Fruit fly (Drosophila melanogaster): ENCODE data around the gene CG13318.

The CG13318 gene

dm6 chr3R:8747134-8747870, 25.2 kb downstream of the CG13318 start, which contains the start of the genes CG9801 and Nasp:
CG9801 (minus strand) TSS chr3R:8747675.
Nasp (plus strand) TSS chr3R:8747798.
- TF ChIP-seq Hr78 (GFP tag; optimal IDR thresholded peaks at IDR 0.05) (no peak), h (GFP tag; optimal IDR thresholded peaks at IDR 0.05) (peak; percentile 13), Vsx2 (GFP tag; optimal IDR thresholded peaks at IDR 0.05; ENCODE audit: partially characterized antibody) (peak; percentile 26), Hr83 (GFP tag; optimal IDR thresholded peaks at IDR 0.05; ENCODE audit: poor library complexity, severe bottlenecking) (peak; percentile 69), dmrt93B (GFP tag; optimal IDR thresholded peaks at IDR 0.05) (no peak), woc (GFP tag; optimal IDR thresholded peaks at IDR 0.05) (no peak), sv (GFP tag; optimal IDR thresholded peaks at IDR 0.05) (no peak), Dif (GFP tag; optimal IDR thresholded peaks at IDR 0.05; ENCODE audit: partially characterized antibody) (peak; percentile 26), br (GFP tag; optimal IDR thresholded peaks at IDR 0.05) (peak; percentile 10), CG32264 (GFP tag; optimal IDR thresholded peaks at IDR 0.05) (no peak), Myc (optimal IDR thresholded peaks at IDR 0.05) (no peak), Dfd (GFP tag; optimal IDR thresholded peaks at IDR 0.05) (no peak), rgr (GFP tag; optimal IDR thresholded peaks at IDR 0.05) (no peak), Hnf4 (GFP tag; optimal IDR thresholded peaks at IDR 0.05) (peak; percentile 3), CG9705 (GFP tag; optimal IDR thresholded peaks at IDR 0.05) (no peak), ey (GFP tag; optimal IDR thresholded peaks at IDR 0.05) (no peak), pan (optimal IDR thresholded peaks at IDR 0.05) (no peak), dl (GFP tag; optimal IDR thresholded peaks at IDR 0.05; ENCODE audit: insufficient read depth in 1 of 2, partially characterized antibody in 2 of 2) (no peak), psq (GFP tag; optimal IDR thresholded peaks at IDR 0.05) (no peak), Jra (GFP tag; optimal IDR thresholded peaks at IDR 0.05) (no peak), Sp1 (GFP tag; optimal IDR thresholded peaks at IDR 0.05) (peak; percentile 18), jim (GFP tag; optimal IDR thresholded peaks at IDR 0.05) (no peak), lola (GFP tag; optimal IDR thresholded peaks at IDR 0.05) (no peak), CrebA (GFP tag; optimal IDR thresholded peaks at IDR 0.05; ENCODE audit: borderline replicate concordance) (no peak), Abd-B (GFP tag; optimal IDR thresholded peaks at IDR 0.05) (no peak), tai (GFP tag; optimal IDR thresholded peaks at IDR 0.05) (no peak), Mio (GFP tag; optimal IDR thresholded peaks at IDR 0.05) (no peak), GATAd (GFP tag; optimal IDR thresholded peaks at IDR 0.05) (no peak), Rel (GFP tag; optimal IDR thresholded peaks at IDR 0.05) (no peak), Rel (tag; optimal IDR thresholded peaks at IDR 0.05) (peak; percentile 46), brk (GFP tag; optimal IDR thresholded peaks at IDR 0.05) (no peak), OdsH (GFP tag; optimal IDR thresholded peaks at IDR 0.05) (peak; percentile 4), HLH106 (tag; optimal IDR thresholded peaks at IDR 0.05) (peak; percentile 48), fru (GFP tag; optimal IDR thresholded peaks at IDR 0.05) (no peak), usp (GFP tag; optimal IDR thresholded peaks at IDR 0.05) (no peak), foxo (GFP tag; optimal IDR thresholded peaks at IDR 0.05) (peak in 1 of 2 experiments; percentile 10), sage (GFP tag; optimal IDR thresholded peaks at IDR 0.05) (no peak), N (GFP tag; optimal IDR thresholded peaks at IDR 0.05) (no peak), dsf (GFP tag; optimal IDR thresholded peaks at IDR 0.05; ENCODE audit: borderline replicate concordance) (no peak)

- TF ChIP-seq N (GFP tag; optimal IDR thresholded peaks at IDR 0.05) (no peak), sv (GFP tag; optimal IDR thresholded peaks at IDR 0.05) (no peak), OdsH (GFP tag; optimal IDR thresholded peaks at IDR 0.05) (peak; percentile 83), woc (GFP tag; optimal IDR thresholded peaks at IDR 0.05) (peak; percentile 56), GATAd (GFP tag; optimal IDR thresholded peaks at IDR 0.05) (no peak), br (GFP tag; optimal IDR thresholded peaks at IDR 0.05) (peak; percentile 62), CG32264 (GFP tag; optimal IDR thresholded peaks at IDR 0.05) (no peak), psq (GFP tag; optimal IDR thresholded peaks at IDR 0.05) (peak; percentile 72), tai (GFP tag; optimal IDR thresholded peaks at IDR 0.05) (no peak), pan (optimal IDR thresholded peaks at IDR 0.05) (no peak), ey (GFP tag; optimal IDR thresholded peaks at IDR 0.05) (peak; percentile 62), brk (GFP tag; optimal IDR thresholded peaks at IDR 0.05) (peak; percentile 46), jim (GFP tag; optimal IDR thresholded peaks at IDR 0.05) (no peak), Dif (GFP tag; optimal IDR thresholded peaks at IDR 0.05; ENCODE audit: partially characterized antibody) (no peak), Hnf4 (GFP tag; optimal IDR thresholded peaks at IDR 0.05) (peak; percentile 74), h (GFP tag; optimal IDR thresholded peaks at IDR 0.05) (peak; percentile 72), Jra (GFP tag; optimal IDR thresholded peaks at IDR 0.05) (peak; percentile 22), dsf (GFP tag; optimal IDR thresholded peaks at IDR 0.05; ENCODE audit: borderline replicate concordance) (no peak), CrebA (GFP tag; optimal IDR thresholded peaks at IDR 0.05; ENCODE audit: borderline replicate concordance) (no peak), sage (GFP tag; optimal IDR thresholded peaks at IDR 0.05) (peak; percentile 63), Myc (optimal IDR thresholded peaks at IDR 0.05) (no peak), Abd-B (GFP tag; optimal IDR thresholded peaks at IDR 0.05) (no peak), Hr78 (GFP tag; optimal IDR thresholded peaks at IDR 0.05) (no peak), HLH106 (tag; optimal IDR thresholded peaks at IDR 0.05) (peak; percentile 76), Dfd (GFP tag; optimal IDR thresholded peaks at IDR 0.05) (no peak), Rel (GFP tag; optimal IDR thresholded peaks at IDR 0.05) (no peak), Rel (tag; optimal IDR thresholded peaks at IDR 0.05) (no peak), foxo (GFP tag; optimal IDR thresholded peaks at IDR 0.05) (peak in 1 of 2 experiments; percentile 82), Sp1 (GFP tag; optimal IDR thresholded peaks at IDR 0.05) (peak; percentile 71), rgr (GFP tag; optimal IDR thresholded peaks at IDR 0.05) (peak; percentile 80), lola (GFP tag; optimal IDR thresholded peaks at IDR 0.05) (no peak), fru (GFP tag; optimal IDR thresholded peaks at IDR 0.05) (peak; percentile 78), CG9705 (GFP tag; optimal IDR thresholded peaks at IDR 0.05) (no peak), Hr83 (GFP tag; optimal IDR thresholded peaks at IDR 0.05; ENCODE audit: poor library complexity, severe bottlenecking) (no peak), usp (GFP tag; optimal IDR thresholded peaks at IDR 0.05) (no peak), Vsx2 (GFP tag; optimal IDR thresholded peaks at IDR 0.05; ENCODE audit: partially characterized antibody) (no peak), Mio (GFP tag; optimal IDR thresholded peaks at IDR 0.05) (no peak), dl (GFP tag; optimal IDR thresholded peaks at IDR 0.05; ENCODE audit: insufficient read depth in 1 of 2, partially characterized antibody in 2 of 2) (no peak), dmrt93B (GFP tag; optimal IDR thresholded peaks at IDR 0.05) (peak; percentile 41)
These were observed 26.1 kb downstream of the CG13318 start for dm6 chr3R:8746354-8746753.

Measured in whole organism, wandering third instar larva.